Worm (Caenorhabditis elegans): Measurements from ENCODE around the gene mab-10.

Gene mab-10

ce11 chrII:10537988-10538387 is 10.1 kb downstream of the mab-10 start (continued):
- TF ChIP-seq unc-62 (GFP tag; optimal IDR thresholded peaks at IDR 0.05) (no peak), nhr-23 (tag; optimal IDR thresholded peaks at IDR 0.05) (no peak), nhr-77 (tag; optimal IDR thresholded peaks at IDR 0.05) (no peak), nhr-129 (tag; optimal IDR thresholded peaks at IDR 0.05) (no peak), ceh-82 (tag; optimal IDR thresholded peaks at IDR 0.05) (no peak), nhr-25 (tag; optimal IDR thresholded peaks at IDR 0.05) (peak; percentile 71), aly-2 (tag; optimal IDR thresholded peaks at IDR 0.05) (no peak), ztf-4 (tag; optimal IDR thresholded peaks at IDR 0.05) (no peak), zag-1 (tag; optimal IDR thresholded peaks at IDR 0.05) (no peak), peb-1 (tag; optimal IDR thresholded peaks at IDR 0.05) (no peak), nhr-6 (tag; optimal IDR thresholded peaks at IDR 0.05) (no peak), fos-1 (tag; optimal IDR thresholded peaks at IDR 0.05) (peak; percentile 38), gmeb-1 (tag; optimal IDR thresholded peaks at IDR 0.05) (peak; percentile 72), R02D3.7 (tag; optimal IDR thresholded peaks at IDR 0.05) (peak; percentile 12), nhr-12 (tag; optimal IDR thresholded peaks at IDR 0.05) (no peak), Y55F3AM.14 (GFP tag; optimal IDR thresholded peaks at IDR 0.05) (no peak), mab-5 (tag; optimal IDR thresholded peaks at IDR 0.05) (no peak), elt-3 (tag; optimal IDR thresholded peaks at IDR 0.05) (no peak), ztf-1 (GFP tag; conservative IDR thresholded peaks at IDR 0.05) (no peak)

ce11 chrII:10539232-10539631 is 11.3 kb downstream of the mab-10 start, which contains the start of gene R166.3:
Gene R166.3 (minus strand): TSS chrII:10539332.
- no peak for TF ChIP-seq lin-11 (tag; optimal IDR thresholded peaks at IDR 0.05)
- no peak for TF ChIP-seq blmp-1 (tag; optimal IDR thresholded peaks at IDR 0.05; ENCODE audit: insufficient read depth)
- no peak for TF ChIP-seq sem-4 (tag; optimal IDR thresholded peaks at IDR 0.05)
- TF ChIP-seq aly-2 (tag; optimal IDR thresholded peaks at IDR 0.05): no peak

- TF ChIP-seq mab-5 (tag; optimal IDR thresholded peaks at IDR 0.05) (peak; percentile 33), ceh-16 (tag; optimal IDR thresholded peaks at IDR 0.05) (no peak), C34F6.9 (tag; optimal IDR thresholded peaks at IDR 0.05) (peak; percentile 77), nhr-77 (tag; optimal IDR thresholded peaks at IDR 0.05) (no peak), lin-11 (tag; optimal IDR thresholded peaks at IDR 0.05) (no peak), ama-1 (optimal IDR thresholded peaks at IDR 0.05) (peak; percentile 97), blmp-1 (tag; optimal IDR thresholded peaks at IDR 0.05; ENCODE audit: insufficient read depth) (peak; percentile 83), unc-39 (tag; optimal IDR thresholded peaks at IDR 0.05) (no peak), R02D3.7 (tag; optimal IDR thresholded peaks at IDR 0.05) (peak; percentile 80), mbf-1 (tag; optimal IDR thresholded peaks at IDR 0.05) (peak; percentile 25), lin-13 (GFP tag; optimal IDR thresholded peaks at IDR 0.05) (peak; percentile 79), nhr-237 (tag; optimal IDR thresholded peaks at IDR 0.05) (no peak), nhr-129 (tag; optimal IDR thresholded peaks at IDR 0.05) (peak; percentile 80), ztf-4 (tag; optimal IDR thresholded peaks at IDR 0.05) (peak; percentile 97), ZK546.5 (tag; optimal IDR thresholded peaks at IDR 0.05) (no peak), nhr-23 (tag; optimal IDR thresholded peaks at IDR 0.05) (no peak), Y55F3AM.14 (GFP tag; optimal IDR thresholded peaks at IDR 0.05) (peak; percentile 78), unc-62 (GFP tag; optimal IDR thresholded peaks at IDR 0.05) (no peak), sma-3 (GFP tag; optimal IDR thresholded peaks at IDR 0.05) (peak; percentile 85), gmeb-1 (tag; optimal IDR thresholded peaks at IDR 0.05) (peak; percentile 83), crh-2 (tag; optimal IDR thresholded peaks at IDR 0.05) (peak; percentile 78), unc-55 (GFP tag; optimal IDR thresholded peaks at IDR 0.05) (peak; percentile 79), snpc-4 (tag; optimal IDR thresholded peaks at IDR 0.05) (no peak), nhr-25 (tag; optimal IDR thresholded peaks at IDR 0.05) (peak; percentile 98), ztf-11 (tag; optimal IDR thresholded peaks at IDR 0.05) (no peak), nhr-6 (tag; optimal IDR thresholded peaks at IDR 0.05) (peak; percentile 85), dmd-4 (tag; optimal IDR thresholded peaks at IDR 0.05) (no peak), sem-4 (tag; optimal IDR thresholded peaks at IDR 0.05) (peak; percentile 70), fos-1 (tag; optimal IDR thresholded peaks at IDR 0.05) (no peak), nhr-11 (tag; optimal IDR thresholded peaks at IDR 0.05) (peak; percentile 53), nhr-21 (tag; optimal IDR thresholded peaks at IDR 0.05) (peak; percentile 79), zag-1 (tag; optimal IDR thresholded peaks at IDR 0.05) (peak; percentile 29), F13H6.1 (tag; optimal IDR thresholded peaks at IDR 0.05) (peak; percentile 84), egl-27 (tag; optimal IDR thresholded peaks at IDR 0.05) (no peak), sma-9 (GFP tag; optimal IDR thresholded peaks at IDR 0.05) (peak; percentile 79), sma-9 (tag; optimal IDR thresholded peaks at IDR 0.05) (no peak), elt-1 (tag; optimal IDR thresholded peaks at IDR 0.05) (no peak), lsy-2 (tag; optimal IDR thresholded peaks at IDR 0.05) (peak; percentile 28 to 89)
Observed at ce11 chrII:10541923-10542486, 14.1 kb downstream of the mab-10 start, which contains the start of gene pro-1. Gene pro-1 (minus strand): TSS chrII:10541996.

All from whole organism, L2 larva.